Worm (Caenorhabditis elegans) whole organism, L4/young adult: ENCODE results near the gene srh-56.

Experiments
- W03F9.2 ChIP-seq: fragments of 150-350 bp; optimal IDR thresholded peaks from 2 replicates; lab custom pipeline; 2014; ENCODE audit warnings: missing biosample characterization, missing genetic modification characterization
- dao-5 ChIP-seq: sonication (generic microtip); optimal IDR thresholded peaks from 2 replicates; lab custom pipeline; 2016; ENCODE audit warnings: missing genotype, missing genetic modification characterization, moderate library complexity, missing compliant biosample characterization
- him-1 ChIP-seq: sonication (generic microtip); optimal IDR thresholded peaks from 2 replicates; lab custom pipeline; 2016; ENCODE audit warnings: missing genotype, missing genetic modification reagents, missing genetic modification characterization, missing compliant biosample characterization

Gene srh-56

ce11 chrV:2757226-2757893 is 14.3 kb upstream of the srh-56 start, which contains the start of gene srx-28:
srx-28 (minus strand) TSS chrV:2757276.
- TF ChIP-seq W03F9.2 (tag; lab: Kevin White, UChicago) (no peak), him-1 (tag; lab: Kevin White, UChicago) (no peak), dao-5 (tag; lab: Kevin White, UChicago) (no peak)

DNA sequence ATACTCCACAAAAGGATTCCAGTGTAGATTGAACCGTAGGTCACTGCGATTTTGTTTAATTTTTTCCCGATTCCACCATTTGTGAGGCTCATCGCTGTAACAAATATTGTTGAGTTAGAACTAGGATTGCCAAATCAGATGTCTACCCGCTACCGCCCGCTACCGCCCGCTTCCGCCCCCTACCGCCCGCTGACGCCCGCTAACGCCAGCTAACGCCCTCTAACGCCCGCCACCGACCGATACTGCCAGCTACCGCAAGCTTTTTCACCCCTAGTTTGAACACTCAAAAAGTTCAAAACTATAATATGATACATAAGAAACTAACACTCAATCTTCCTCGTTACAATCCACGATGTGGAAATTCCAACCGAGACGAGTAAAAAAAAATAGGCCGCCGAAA is 13.2 kb upstream of the srh-56 start:
- TF ChIP-seq dao-5 (tag; lab: Kevin White, UChicago): no peak
- no peak for TF ChIP-seq him-1 (tag; lab: Kevin White, UChicago)
- no peak for TF ChIP-seq W03F9.2 (tag; lab: Kevin White, UChicago)

DNA sequence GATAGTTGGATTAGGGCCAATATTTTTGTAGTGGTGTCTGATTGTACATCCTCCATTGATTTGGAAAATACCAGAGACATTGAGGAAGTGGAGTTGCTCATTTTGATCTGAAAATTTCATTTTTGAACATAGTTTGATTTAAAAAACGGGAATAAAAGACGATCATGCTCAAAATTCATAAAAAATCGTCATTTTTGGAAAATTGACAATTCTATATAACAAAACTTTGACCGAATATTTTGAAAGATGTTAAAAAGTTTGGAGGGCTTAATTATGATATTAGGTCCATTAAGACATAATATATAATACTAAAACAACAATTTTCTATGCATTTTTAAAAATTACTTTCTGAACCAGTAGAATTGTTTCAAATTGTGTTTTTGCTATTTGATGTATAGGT is 12.2 kb upstream of the srh-56 start, which contains the start of gene srg-58:
Gene srg-58, minus strand, starts transcription at position 101 of the 400 bp plus-strand sequence.
- TF ChIP-seq W03F9.2 (tag; lab: Kevin White, UChicago) (no peak), dao-5 (tag; lab: Kevin White, UChicago) (no peak), him-1 (tag; lab: Kevin White, UChicago) (no peak)

DNA sequence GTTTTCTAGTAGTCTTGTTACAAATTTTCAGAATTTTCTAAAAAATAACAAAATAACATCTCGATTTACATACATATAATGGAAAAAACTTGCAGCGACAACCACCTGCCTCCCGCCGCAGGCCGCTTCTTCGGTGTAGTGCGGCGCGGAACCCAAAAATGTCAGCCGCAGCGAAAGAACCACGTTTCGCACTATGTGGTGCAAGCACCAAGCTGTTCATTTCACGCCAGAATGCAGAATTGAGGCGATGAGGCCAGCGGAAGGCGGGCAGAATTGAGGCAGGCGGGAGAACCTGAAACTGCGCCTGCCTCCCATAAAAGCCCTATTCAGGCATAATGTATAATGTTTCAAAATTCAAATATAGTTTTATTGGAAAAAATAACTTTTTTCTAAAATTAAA is 10.2 kb upstream of the srh-56 start:
- TF ChIP-seq dao-5 (tag; lab: Kevin White, UChicago): no peak
- no peak for TF ChIP-seq him-1 (tag; lab: Kevin White, UChicago)
- no peak for TF ChIP-seq W03F9.2 (tag; lab: Kevin White, UChicago)

DNA sequence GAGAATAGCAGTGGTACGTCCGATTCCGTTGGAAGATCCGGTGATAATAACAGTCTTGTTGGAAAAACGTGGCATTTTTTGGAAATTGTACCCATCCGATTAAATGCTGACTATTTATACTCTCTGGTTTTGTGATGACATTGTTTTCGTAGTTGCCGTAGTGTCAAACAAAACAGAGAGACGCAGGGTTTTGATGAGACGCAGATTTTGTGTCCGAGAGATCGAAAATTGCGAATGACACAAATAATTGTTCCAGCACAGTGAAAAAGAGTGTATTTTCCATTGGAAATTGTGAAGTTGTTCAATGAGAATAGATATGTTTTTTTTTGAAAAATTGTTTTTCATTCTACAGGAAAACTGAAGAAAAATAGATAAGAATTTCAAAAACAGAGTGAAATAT is 8.6 kb upstream of the srh-56 start, which contains the start of gene R05D8.7:
Gene R05D8.7, minus strand, starts transcription at position 104 of the 400 bp plus-strand sequence.
- no peak for TF ChIP-seq dao-5 (tag; lab: Kevin White, UChicago)
- TF ChIP-seq W03F9.2 (tag; lab: Kevin White, UChicago): no peak

ce11 chrV:2765052-2765451 is 6.6 kb upstream of the srh-56 start, which contains the start of gene dhs-14:
dhs-14 (minus strand) TSS chrV:2765200.
- TF ChIP-seq dao-5 (tag; lab: Kevin White, UChicago) (no peak), him-1 (tag; lab: Kevin White, UChicago) (no peak), W03F9.2 (tag; lab: Kevin White, UChicago) (no peak)

- TF ChIP-seq him-1 (tag; lab: Kevin White, UChicago) (no peak), dao-5 (tag; lab: Kevin White, UChicago) (no peak), W03F9.2 (tag; lab: Kevin White, UChicago) (no peak)
Measured at ce11 chrV:2767465-2767864, 4.2 kb upstream of the srh-56 start, which contains the start of gene R05D8.9. R05D8.9 (minus strand) TSS chrV:2767565.

ce11 chrV:2769754-2770153 is 1.9 kb upstream of the srh-56 start, which contains the start of gene dhs-15:
dhs-15 (minus strand) TSS chrV:2769854.
- TF ChIP-seq him-1 (tag; lab: Kevin White, UChicago): no peak
- TF ChIP-seq dao-5 (tag; lab: Kevin White, UChicago): no peak
- TF ChIP-seq W03F9.2 (tag; lab: Kevin White, UChicago): no peak

ce11 chrV:2774042-2774441 is 2.4 kb downstream of the srh-56 start, which contains the start of gene srj-18:
srj-18 (plus strand) TSS chrV:2774342.
- TF ChIP-seq him-1 (tag; lab: Kevin White, UChicago): no peak
- TF ChIP-seq dao-5 (tag; lab: Kevin White, UChicago): no peak
- no peak for TF ChIP-seq W03F9.2 (tag; lab: Kevin White, UChicago)

- TF ChIP-seq him-1 (tag; lab: Kevin White, UChicago): no peak
- TF ChIP-seq W03F9.2 (tag; lab: Kevin White, UChicago): no peak
- no peak for TF ChIP-seq dao-5 (tag; lab: Kevin White, UChicago)
Measured at ce11 chrV:2780786-2781185, 9.1 kb downstream of the srh-56 start, which contains the start of gene R05D8.11. R05D8.11 (minus strand) TSS chrV:2780886.

ce11 chrV:2792958-2793357 is 21.3 kb downstream of the srh-56 start:
- no peak for TF ChIP-seq him-1 (tag; lab: Kevin White, UChicago)
- no peak for TF ChIP-seq W03F9.2 (tag; lab: Kevin White, UChicago)
- no peak for TF ChIP-seq dao-5 (tag; lab: Kevin White, UChicago)

- TF ChIP-seq him-1 (tag; lab: Kevin White, UChicago) (no peak), W03F9.2 (tag; lab: Kevin White, UChicago) (no peak), dao-5 (tag; lab: Kevin White, UChicago) (no peak)
Measured at ce11 chrV:2795998-2796397, 24.3 kb downstream of the srh-56 start, which contains the start of gene F54E2.2. F54E2.2 (plus strand) TSS chrV:2796298.

DNA sequence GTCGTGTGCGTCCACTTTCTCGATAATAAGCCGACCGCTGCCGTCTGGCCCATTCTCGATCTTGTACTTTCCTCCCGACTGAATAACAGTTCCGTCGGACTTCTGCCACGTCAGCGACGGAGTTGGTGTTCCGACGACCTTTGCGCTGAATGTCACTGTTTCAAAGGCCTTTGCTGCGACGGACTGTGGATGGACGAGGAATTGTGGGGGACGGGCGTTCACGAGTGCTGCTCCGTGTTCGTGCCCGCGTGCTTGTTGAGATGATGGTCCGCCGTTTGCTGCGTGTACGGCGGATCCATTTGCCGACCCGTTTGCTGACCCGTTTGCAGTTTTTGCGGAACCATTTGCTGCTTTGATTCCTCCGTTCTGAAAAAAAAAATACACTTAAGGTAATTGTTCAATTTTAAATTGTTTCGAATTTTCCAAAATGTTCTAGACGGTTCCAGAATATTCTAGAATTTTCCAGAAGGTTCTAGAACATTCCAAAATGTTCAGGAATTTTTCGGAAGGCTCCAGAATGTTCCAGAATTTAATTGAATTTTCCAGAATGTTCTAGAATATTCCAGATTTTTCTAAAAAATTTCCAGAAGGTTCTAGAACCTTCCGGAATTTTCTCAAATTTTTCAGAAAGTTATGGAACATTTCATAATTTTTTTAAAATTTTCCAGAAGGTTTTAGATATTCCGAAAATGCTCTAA is 27.7 kb downstream of the srh-56 start:
- TF ChIP-seq dao-5 (tag; lab: Kevin White, UChicago): no peak
- TF ChIP-seq him-1 (tag; lab: Kevin White, UChicago): no peak
- no peak for TF ChIP-seq W03F9.2 (tag; lab: Kevin White, UChicago)
